Worm (Caenorhabditis elegans) whole organism, L1 larva: ENCODE results near the gene gadr-3.

ENCODE experiments used
- C04F5.9 ChIP-seq: sonication (generic microtip); optimal IDR thresholded peaks from 2 replicates; lab custom pipeline; 2016; ENCODE audit warnings: missing genetic modification characterization, missing compliant biosample characterization
- C34B4.2 ChIP-seq: sonication (generic microtip); optimal IDR thresholded peaks from 2 replicates; lab custom pipeline; 2017; ENCODE audit warnings: mild to moderate bottlenecking, missing genetic modification characterization, missing compliant biosample characterization
- aha-1 ChIP-seq: fragments of 150-350 bp; optimal IDR thresholded peaks from 2 replicates; lab custom pipeline; 2014; ENCODE audit warnings: missing biosample characterization, missing genetic modification characterization
- aly-2 ChIP-seq: fragments of 150-350 bp; optimal IDR thresholded peaks from 2 replicates; lab custom pipeline; 2014; ENCODE audit warnings: missing biosample characterization, missing genetic modification characterization
- ceh-63 ChIP-seq: fragments of 200-800 bp; sonication (Bioruptor generic); optimal IDR thresholded peaks from 2 replicates; lab custom pipeline; 2018; ENCODE audit warnings: mild to moderate bottlenecking, missing genetic modification characterization, missing compliant biosample characterization
- ceh-90 ChIP-seq: sonication (generic microtip); optimal IDR thresholded peaks from 2 replicates; lab custom pipeline; 2016; ENCODE audit warnings: missing genetic modification characterization, missing compliant biosample characterization
- ces-1 ChIP-seq: fragments of 150-350 bp; optimal IDR thresholded peaks from 2 replicates; lab custom pipeline; 2014; ENCODE audit warnings: missing biosample characterization, missing genetic modification reagents, missing genetic modification characterization
- dpl-1 ChIP-seq, 3 experiments: fragments of 150-350 bp in 2 of 3; sonication (generic microtip) in 1 of 3; optimal IDR thresholded peaks; 2 replicates each; lab custom pipeline; 2014 to 2017; ENCODE audit warnings: missing biosample characterization in 3 of 3, missing genetic modification characterization in 3 of 3, missing genetic modification reagents in 3 of 3
- dsc-1 ChIP-seq: sonication (generic microtip); optimal IDR thresholded peaks from 2 replicates; lab custom pipeline; 2016; ENCODE audit warnings: mild to moderate bottlenecking, missing genetic modification characterization, missing compliant biosample characterization
- efl-1 ChIP-seq, 4 experiments: fragments of 150-350 bp; optimal IDR thresholded peaks in 3 of 4; peaks in 1 of 4; 1 replicate in 1 of 4; 2 replicates in 3 of 4; lab custom pipeline; 2014; ENCODE audit warnings: missing biosample characterization in 2 of 4, missing genetic modification characterization in 2 of 4, missing genetic modification reagents in 2 of 4
- elt-2 ChIP-seq: sonication (generic microtip); optimal IDR thresholded peaks from 2 replicates; lab custom pipeline; 2016; ENCODE audit warnings: missing genetic modification characterization, mild to moderate bottlenecking, inconsistent platforms, missing compliant biosample characterization, missing genetic modification reagents
- fkh-4 ChIP-seq: sonication (generic microtip); optimal IDR thresholded peaks from 2 replicates; lab custom pipeline; 2016; ENCODE audit warnings: missing compliant biosample characterization, missing genetic modification characterization, borderline replicate concordance
- hlh-17 ChIP-seq: fragments of 200-800 bp; sonication (Bioruptor generic); optimal IDR thresholded peaks from 2 replicates; lab custom pipeline; 2018; ENCODE audit warnings: missing genetic modification characterization, mild to moderate bottlenecking, missing compliant biosample characterization, moderate library complexity, borderline replicate concordance
- jun-1 ChIP-seq: fragments of 150-350 bp; optimal IDR thresholded peaks from 2 replicates; lab custom pipeline; 2014; ENCODE audit warnings: missing biosample characterization, missing genetic modification reagents, missing genetic modification characterization
- lin-35 ChIP-seq, 2 experiments: fragments of 150-350 bp; optimal IDR thresholded peaks; 2 replicates each; lab custom pipeline; 2014; ENCODE audit warnings: missing biosample characterization in 2 of 2, missing genetic modification characterization in 2 of 2, missing genetic modification reagents in 2 of 2
- lin-39 ChIP-seq: fragments of 150-350 bp; optimal IDR thresholded peaks from 2 replicates; lab custom pipeline; 2014; ENCODE audit warnings: missing biosample characterization, missing genetic modification reagents, missing genetic modification characterization
- lir-3 ChIP-seq: sonication (generic microtip); optimal IDR thresholded peaks from 2 replicates; lab custom pipeline; 2016; ENCODE audit warnings: mild to moderate bottlenecking, missing genetic modification characterization, moderate library complexity, missing compliant biosample characterization; ENCODE audit not compliant: poor library complexity
- mab-9 ChIP-seq: fragments of 200-800 bp; sonication (Bioruptor generic); IDR thresholded peaks from 2 replicates; pipeline ENCODE4 v1.3.6; 2022; ENCODE audit warnings: missing genetic modification reagents, missing genetic modification characterization, missing compliant biosample characterization
- mef-2 ChIP-seq: fragments of 150-350 bp; optimal IDR thresholded peaks from 2 replicates; lab custom pipeline; 2014; ENCODE audit warnings: missing biosample characterization, missing genetic modification characterization
- nhr-11 ChIP-seq: fragments of 150-350 bp; optimal IDR thresholded peaks from 2 replicates; lab custom pipeline; 2014; ENCODE audit warnings: missing biosample characterization, missing genetic modification characterization
- nhr-20 ChIP-seq: sonication (generic microtip); optimal IDR thresholded peaks from 2 replicates; lab custom pipeline; 2016; ENCODE audit warnings: mild to moderate bottlenecking, missing genetic modification characterization, missing compliant biosample characterization
- nhr-47 ChIP-seq: sonication (generic microtip); optimal IDR thresholded peaks from 2 replicates; lab custom pipeline; 2016; ENCODE audit warnings: mild to moderate bottlenecking, missing genetic modification characterization, moderate library complexity, missing compliant biosample characterization
- nhr-84 ChIP-seq: sonication (generic microtip); optimal IDR thresholded peaks from 2 replicates; lab custom pipeline; 2017; ENCODE audit warnings: missing biosample characterization, missing genetic modification characterization
- nhr-90 ChIP-seq: sonication (generic microtip); optimal IDR thresholded peaks from 2 replicates; lab custom pipeline; 2016; ENCODE audit warnings: mild to moderate bottlenecking, missing genetic modification characterization, missing compliant biosample characterization; ENCODE audit not compliant: poor library complexity
- pax-3 ChIP-seq: fragments of 200-800 bp; sonication (Bioruptor generic); optimal IDR thresholded peaks from 2 replicates; lab custom pipeline; 2018; ENCODE audit warnings: mild to moderate bottlenecking, missing genetic modification characterization, moderate library complexity, missing compliant biosample characterization
- pqm-1 ChIP-seq: sonication (generic microtip); optimal IDR thresholded peaks from 3 replicates; lab custom pipeline; 2017; ENCODE audit warnings: missing biosample characterization, missing genetic modification characterization
- snpc-4 ChIP-seq: fragments of 150-350 bp; optimal IDR thresholded peaks from 2 replicates; lab custom pipeline; 2014; ENCODE audit warnings: missing biosample characterization, missing genetic modification characterization
- snu-23 ChIP-seq: sonication (generic microtip); optimal IDR thresholded peaks from 2 replicates; lab custom pipeline; 2016; ENCODE audit warnings: missing genetic modification characterization, missing compliant biosample characterization
- unc-130 ChIP-seq: fragments of 150-350 bp; optimal IDR thresholded peaks from 2 replicates; lab custom pipeline; 2017; ENCODE audit warnings: missing biosample characterization, missing genetic modification characterization, inconsistent platforms
- unc-30 ChIP-seq: sonication (generic microtip); optimal IDR thresholded peaks from 2 replicates; lab custom pipeline; 2017; ENCODE audit warnings: missing biosample characterization, missing genetic modification characterization
- vab-15 ChIP-seq: sonication (generic microtip); optimal IDR thresholded peaks from 2 replicates; lab custom pipeline; 2017; ENCODE audit warnings: missing genotype, mild to moderate bottlenecking, missing genetic modification characterization, missing compliant biosample characterization
- xbp-1 ChIP-seq: sonication (generic microtip); optimal IDR thresholded peaks from 2 replicates; lab custom pipeline; 2016; ENCODE audit warnings: missing genetic modification characterization, missing compliant biosample characterization
- ztf-11 ChIP-seq, 2 experiments: sonication (generic microtip); optimal IDR thresholded peaks; 2 replicates each; lab custom pipeline; 2016 to 2017; ENCODE audit warnings: missing genetic modification characterization in 2 of 2, missing biosample characterization in 1 of 2, missing compliant biosample characterization in 1 of 2

gadr-3 gene

ce11 chrIII:6268061-6268460, 17.7 kb downstream of the gadr-3 start, which contains the start of gene srg-7:
Gene srg-7, minus strand, starts transcription at chrIII:6268161.
- TF ChIP-seq aha-1 (no peak), xbp-1 (tag; lab: Kevin White, UChicago) (no peak), snpc-4 (tag; lab: Kevin White, UChicago) (no peak), nhr-11 (tag; lab: Kevin White, UChicago) (no peak), ces-1 (GFP tag; lab: Kevin White, UChicago) (no peak), unc-130 (tag; lab: Kevin White, UChicago) (no peak), mef-2 (no peak), lir-3 (no peak), hlh-17 (GFP tag; lab: Kevin White, UChicago) (no peak), pqm-1 (tag; lab: Kevin White, UChicago) (no peak), C34B4.2 (tag; lab: Kevin White, UChicago) (no peak), fkh-4 (tag; lab: Kevin White, UChicago) (no peak), vab-15 (tag; lab: Kevin White, UChicago) (no peak), ztf-11 (tag; optimal IDR thresholded peaks at IDR 0.05; lab: Kevin White, UChicago) (no peak)

ce11 chrIII:6265911-6266310, 19.9 kb downstream of the gadr-3 start, which contains the start of gene srg-6:
Gene srg-6, minus strand, starts transcription at chrIII:6266011.
- TF ChIP-seq ceh-63 (GFP tag; lab: Kevin White, UChicago) (no peak), lin-35 (GFP tag; optimal IDR thresholded peaks at IDR 0.05; lab: Kevin White, UChicago) (no peak), nhr-84 (tag; lab: Kevin White, UChicago) (no peak), aha-1 (no peak), lin-39 (no peak), nhr-20 (tag; lab: Kevin White, UChicago) (no peak), pax-3 (tag; lab: Kevin White, UChicago) (no peak), mab-9 (GFP tag; lab: Robert Waterston, UW) (no peak), dsc-1 (tag; lab: Kevin White, UChicago) (no peak), elt-2 (tag; lab: Kevin White, UChicago) (no peak), dpl-1 (GFP tag; optimal IDR thresholded peaks at IDR 0.05; lab: Kevin White, UChicago) (no peak), efl-1 (optimal IDR thresholded peaks at IDR 0.05; lab: Kevin White, UChicago) (no peak), efl-1 (GFP tag; optimal IDR thresholded peaks at IDR 0.05 in 1 of 2; lab: Kevin White, UChicago) (no peak), nhr-90 (tag; lab: Kevin White, UChicago) (no peak), ceh-90 (tag; lab: Kevin White, UChicago) (no peak)

ce11 chrIII:6264447-6264846, 21.3 kb downstream of the gadr-3 start, which contains the start of gene srg-5:
Gene srg-5, minus strand, starts transcription at chrIII:6264547.
- TF ChIP-seq mef-2 (no peak), mab-9 (GFP tag; lab: Robert Waterston, UW) (no peak), jun-1 (no peak), nhr-84 (tag; lab: Kevin White, UChicago) (no peak), vab-15 (tag; lab: Kevin White, UChicago) (no peak), fkh-4 (tag; lab: Kevin White, UChicago) (no peak), C04F5.9 (tag; lab: Kevin White, UChicago) (no peak), aly-2 (tag; lab: Kevin White, UChicago) (no peak), snu-23 (GFP tag; lab: Kevin White, UChicago) (no peak), hlh-17 (GFP tag; lab: Kevin White, UChicago) (no peak), nhr-47 (tag; lab: Kevin White, UChicago) (no peak)

DNA sequence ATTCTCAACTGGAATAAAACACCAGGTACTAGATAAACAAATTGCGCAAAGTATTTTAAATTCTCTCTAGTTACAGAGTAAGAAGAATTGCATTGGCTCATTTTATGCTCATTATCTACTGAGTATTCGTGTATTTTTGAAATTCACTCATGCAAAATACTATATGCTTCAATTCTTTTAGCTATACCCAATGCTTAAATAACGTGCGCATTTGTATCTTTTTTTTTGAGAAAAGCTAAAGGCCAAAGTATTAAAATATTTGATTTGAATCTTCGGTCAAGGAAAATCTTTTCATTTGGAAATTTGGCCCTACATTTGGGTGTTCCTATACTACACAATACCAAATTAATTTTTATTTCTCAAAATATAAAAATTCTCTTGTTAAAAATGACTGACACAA, 23.8 kb downstream of the gadr-3 start, which contains the start of gene srg-4:
srg-4 (minus strand) TSS at position 101 of the 400 bp plus-strand sequence.
- TF ChIP-seq lin-39 = no peak
- TF ChIP-seq unc-30 (tag; lab: Kevin White, UChicago) = no peak
